Worm (Caenorhabditis elegans): ENCODE results near the gene C52A11.3.
A peak's percentile ranks its signal among the peaks of the same experiment; 100 is the strongest.

Gene C52A11.3

ce11 chrII:10719931-10720330 lies 17.2 kb upstream of the C52A11.3 start, which contains the start of gene mks-5:
Gene mks-5 (plus strand): TSS chrII:10720231.
- TF ChIP-seq dmd-4 (tag; optimal IDR thresholded peaks at IDR 0.05; ENCODE audit: borderline replicate concordance) (no peak), lim-6 (tag; optimal IDR thresholded peaks at IDR 0.05) (no peak), pqm-1 (tag; optimal IDR thresholded peaks at IDR 0.05) (no peak), madf-2 (tag; optimal IDR thresholded peaks at IDR 0.05) (no peak), hlh-30 (tag; optimal IDR thresholded peaks at IDR 0.05; ENCODE audit: insufficient read depth) (no peak), hlh-15 (tag; optimal IDR thresholded peaks at IDR 0.05) (no peak), ceh-14 (tag; optimal IDR thresholded peaks at IDR 0.05) (no peak), K02D7.2 (tag; optimal IDR thresholded peaks at IDR 0.05) (no peak), unc-42 (tag; optimal IDR thresholded peaks at IDR 0.05) (no peak), nhr-11 (tag; optimal IDR thresholded peaks at IDR 0.05) (no peak), eyg-1 (tag; optimal IDR thresholded peaks at IDR 0.05) (no peak), ceh-19 (GFP tag; optimal IDR thresholded peaks at IDR 0.05) (no peak), tbx-7 (tag; optimal IDR thresholded peaks at IDR 0.05) (no peak), npax-4 (tag; optimal IDR thresholded peaks at IDR 0.05) (no peak), nfya-1 (tag; optimal IDR thresholded peaks at IDR 0.05) (no peak), ceh-18 (tag; optimal IDR thresholded peaks at IDR 0.05) (no peak)

DNA sequence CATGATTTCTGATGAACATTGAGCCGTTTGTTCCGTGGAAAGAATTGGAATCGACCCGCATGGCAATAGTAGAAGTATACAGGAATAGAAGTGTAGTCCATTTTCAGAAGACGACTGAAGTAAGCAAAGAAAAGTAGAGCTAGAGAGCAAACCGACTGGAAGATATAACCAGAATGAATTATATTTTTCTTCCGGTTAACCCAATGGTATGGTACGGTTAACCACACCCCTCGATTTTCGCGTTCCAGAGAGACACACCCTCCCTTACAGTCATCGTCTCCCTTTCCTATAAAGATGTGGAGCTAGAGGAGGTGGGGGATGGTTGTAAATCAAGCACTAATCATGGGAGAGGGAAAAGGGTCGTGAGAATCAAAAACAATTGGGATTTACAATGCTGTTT lies 14.1 kb upstream of the C52A11.3 start, which contains the start of gene C09G5.14:
TSS of gene C09G5.14 (minus strand) at position 101 of the 400 bp plus-strand sequence.
- TF ChIP-seq lim-6 (tag; optimal IDR thresholded peaks at IDR 0.05) (no peak), unc-42 (tag; optimal IDR thresholded peaks at IDR 0.05) (no peak), mec-3 (tag; optimal IDR thresholded peaks at IDR 0.05; ENCODE audit: borderline replicate concordance) (no peak), tbx-2 (tag; optimal IDR thresholded peaks at IDR 0.05) (no peak), che-1 (tag; optimal IDR thresholded peaks at IDR 0.05) (no peak), ceh-31 (tag; optimal IDR thresholded peaks at IDR 0.05) (no peak), ceh-34 (tag; optimal IDR thresholded peaks at IDR 0.05) (no peak), eyg-1 (tag; optimal IDR thresholded peaks at IDR 0.05) (no peak), K02D7.2 (tag; optimal IDR thresholded peaks at IDR 0.05) (no peak), unc-86 (tag; optimal IDR thresholded peaks at IDR 0.05) (no peak), unc-55 (GFP tag; optimal IDR thresholded peaks at IDR 0.05) (no peak), madf-2 (tag; optimal IDR thresholded peaks at IDR 0.05) (no peak)

ce11 chrII:10730702-10731101 lies 6.5 kb upstream of the C52A11.3 start:
- no peak for TF ChIP-seq hlh-30 (tag; optimal IDR thresholded peaks at IDR 0.05; ENCODE audit: insufficient read depth)
- TF ChIP-seq C38D4.7 (GFP tag; optimal IDR thresholded peaks at IDR 0.05) = no peak
- TF ChIP-seq Y22D7AL.16 (tag; optimal IDR thresholded peaks at IDR 0.05) = no peak
- no peak for TF ChIP-seq hlh-15 (tag; optimal IDR thresholded peaks at IDR 0.05)
- no peak for TF ChIP-seq ama-1 (optimal IDR thresholded peaks at IDR 0.05)

ce11 chrII:10731552-10731951 lies 5.6 kb upstream of the C52A11.3 start, which contains the start of gene glb-12:
Gene glb-12 (minus strand): TSS chrII:10731652.
- TF ChIP-seq ama-1 (optimal IDR thresholded peaks at IDR 0.05) (no peak), ceh-6 (GFP tag; optimal IDR thresholded peaks at IDR 0.05) (no peak), syd-9 (tag; optimal IDR thresholded peaks at IDR 0.05) (no peak), lim-6 (tag; optimal IDR thresholded peaks at IDR 0.05) (no peak), ceh-19 (GFP tag; optimal IDR thresholded peaks at IDR 0.05) (no peak), elt-2 (tag; optimal IDR thresholded peaks at IDR 0.05) (no peak), eyg-1 (tag; optimal IDR thresholded peaks at IDR 0.05) (no peak), sox-2 (GFP tag; IDR thresholded peaks at IDR 0.05) (no peak)

- TF ChIP-seq lim-6 (tag; optimal IDR thresholded peaks at IDR 0.05) (no peak), unc-42 (tag; optimal IDR thresholded peaks at IDR 0.05) (peak; percentile 35), fax-1 (tag; optimal IDR thresholded peaks at IDR 0.05) (no peak), ceh-31 (tag; optimal IDR thresholded peaks at IDR 0.05) (peak; percentile 37), madf-2 (tag; optimal IDR thresholded peaks at IDR 0.05) (peak; percentile 39), ceh-2 (tag; optimal IDR thresholded peaks at IDR 0.05) (no peak), ceh-30 (tag; optimal IDR thresholded peaks at IDR 0.05) (no peak), nhr-232 (tag; optimal IDR thresholded peaks at IDR 0.05) (no peak), unc-3 (GFP tag; conservative IDR thresholded peaks at IDR 0.05) (no peak), unc-3 (tag; optimal IDR thresholded peaks at IDR 0.05) (no peak)
These were observed 7.6 kb downstream of the C52A11.3 start for ce11 chrII:10744801-10745200.

All from whole organism, late embryonic.